Fruit fly (Drosophila melanogaster) S2 (cell line): ENCODE data around the gene ATPsynbetaL.

Experiments
- CG8478 ChIP-seq: fragments of >200 bp; optimal IDR thresholded peaks from 2 replicates; lab custom pipeline; 2018
- CTCF ChIP-seq, 2 experiments: fragments of >200 bp; optimal IDR thresholded peaks; 2 replicates each; lab custom pipeline; 2018

DNA sequence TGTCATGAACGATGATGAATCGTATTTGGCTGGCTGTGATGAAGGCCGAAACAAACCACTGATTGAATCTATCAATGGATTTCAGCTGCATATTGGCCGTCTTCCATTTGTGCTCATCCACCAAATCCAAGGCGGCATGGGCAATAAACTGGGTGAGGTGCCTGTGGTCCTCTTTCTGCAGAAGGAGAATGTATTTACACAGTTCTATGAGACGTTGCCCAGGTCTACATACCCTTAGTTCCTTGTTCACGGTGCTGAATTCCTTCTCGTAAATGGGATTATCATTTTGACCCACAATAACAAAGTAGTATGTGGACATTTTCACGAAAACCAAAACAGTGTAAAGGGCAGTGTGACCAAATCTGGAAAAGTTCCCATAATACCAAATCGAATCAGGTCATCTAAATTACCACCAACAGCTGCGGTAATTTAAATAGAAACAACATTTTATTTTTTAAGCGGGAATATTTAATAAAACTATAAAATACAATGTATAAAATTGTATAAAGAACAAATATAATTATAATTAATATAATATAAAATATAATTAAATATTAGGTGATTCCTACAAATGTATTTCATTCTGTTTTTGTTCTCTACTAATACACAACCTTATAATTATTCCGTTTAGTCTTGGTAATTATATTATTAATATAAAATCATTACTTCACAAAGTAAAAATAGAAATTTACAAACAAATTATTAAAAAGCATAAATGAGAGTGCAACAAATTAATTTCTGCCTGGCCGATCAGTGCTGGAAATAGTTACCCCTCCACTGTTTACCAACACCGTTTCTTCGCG is 33.8 kb downstream of the ATPsynbetaL start, which contains the start of the genes Trs20 and elg1:
- TF ChIP-seq CG8478 (lab: Kevin White, UChicago) (no peak), CTCF (optimal IDR thresholded peaks at IDR 0.05; lab: Kevin White, UChicago) (no peak)
